Fruit fly (Drosophila melanogaster) whole organism, prepupa: ENCODE data around the gene CG14079.

ENCODE experiments used
- CG10631 ChIP-seq: fragments of 200-800 bp; sonication (Bioruptor generic); optimal IDR thresholded peaks from 2 replicates; lab custom pipeline; 2016; ENCODE audit warnings: missing biosample characterization, missing genetic modification characterization
- Gug ChIP-seq: fragments of 200-800 bp; sonication (Bioruptor generic); IDR thresholded peaks from 2 replicates; pipeline ENCODE4 v1.3.6; 2022; ENCODE audit warnings: missing biosample characterization, missing genetic modification characterization
- achi ChIP-seq: fragments of 200-800 bp; sonication (Bioruptor generic); optimal IDR thresholded peaks from 3 replicates; lab custom pipeline; 2016; ENCODE audit warnings: missing biosample characterization, missing genetic modification characterization
- cyc ChIP-seq: fragments of 200-800 bp; sonication (Bioruptor generic); optimal IDR thresholded peaks from 3 replicates; lab custom pipeline; 2016; ENCODE audit warnings: missing biosample characterization, missing genetic modification characterization
- fd59A ChIP-seq: fragments of 200-800 bp; sonication (Bioruptor generic); optimal IDR thresholded peaks from 2 replicates; lab custom pipeline; 2017; ENCODE audit warnings: missing biosample characterization, mild to moderate bottlenecking, missing genetic modification characterization, missing genetic modification reagents
- ss ChIP-seq, 2 experiments: fragments of 200-800 bp; sonication (Bioruptor generic); optimal IDR thresholded peaks; 2 replicates in 1 of 2; 3 replicates in 1 of 2; lab custom pipeline; 2017 to 2018; ENCODE audit warnings: mild to moderate bottlenecking in 2 of 2, missing biosample characterization in 2 of 2, missing genetic modification characterization in 2 of 2, moderate library complexity in 1 of 2

DNA sequence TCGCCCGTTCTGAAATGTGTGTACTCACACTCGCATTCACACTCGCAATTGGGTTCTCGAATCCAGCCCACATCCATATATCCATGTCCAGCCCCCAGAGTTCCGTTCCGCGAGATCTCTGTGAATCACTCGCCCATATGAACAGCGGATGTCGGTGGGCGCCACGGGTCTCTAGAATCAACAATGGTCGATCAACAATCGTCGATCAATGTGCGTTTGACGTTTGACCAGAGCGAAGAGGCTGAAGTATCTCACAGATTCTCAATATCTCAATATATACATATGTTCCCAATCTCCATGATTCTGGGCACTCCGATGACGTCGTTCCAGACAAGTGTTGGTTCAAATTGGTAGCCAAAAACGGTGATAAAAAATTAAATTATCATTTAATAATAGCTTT, 8.7 kb upstream of the CG14079 start:
- no peak for TF ChIP-seq cyc
- TF ChIP-seq achi (GFP tag; lab: Kevin White, UChicago) = no peak
- no peak for TF ChIP-seq fd59A (GFP tag; lab: Kevin White, UChicago)
- no peak for TF ChIP-seq ss (GFP tag; optimal IDR thresholded peaks at IDR 0.05; lab: Kevin White, UChicago)
- no peak for TF ChIP-seq CG10631 (GFP tag; lab: Kevin White, UChicago)
- TF ChIP-seq Gug (GFP tag; lab: Robert Waterston, UW) = no peak
